Worm (Caenorhabditis elegans) whole organism, L4 larva: ENCODE results near the gene unc-70.

Source experiments
- T20F7.1 ChIP-seq: fragments of 200-800 bp; sonication (Bioruptor generic); optimal IDR thresholded peaks from 2 replicates; lab custom pipeline; 2018; ENCODE audit warnings: mild to moderate bottlenecking, missing genetic modification characterization, missing compliant biosample characterization
- aly-2 ChIP-seq: sonication (generic microtip); optimal IDR thresholded peaks from 2 replicates; lab custom pipeline; 2018; ENCODE audit warnings: missing biosample characterization, missing genetic modification characterization
- ceh-28 ChIP-seq: fragments of 150-350 bp; optimal IDR thresholded peaks from 2 replicates; lab custom pipeline; 2014; ENCODE audit warnings: missing biosample characterization, missing genetic modification reagents, missing genetic modification characterization
- dve-1 ChIP-seq: sonication (generic microtip); optimal IDR thresholded peaks from 2 replicates; lab custom pipeline; 2017; ENCODE audit warnings: antibody characterized with exemption, mild to moderate bottlenecking, missing genetic modification characterization, missing compliant biosample characterization; ENCODE audit not compliant: insufficient read depth
- hif-1 ChIP-seq, 2 experiments: sonication (generic microtip); optimal IDR thresholded peaks; 2 replicates each; lab custom pipeline; 2016 to 2017; ENCODE audit warnings: missing compliant biosample characterization in 2 of 2, missing genetic modification characterization in 2 of 2, missing genetic modification reagents in 2 of 2, missing genotype in 2 of 2, mild to moderate bottlenecking in 1 of 2
- mdl-1 ChIP-seq, 2 experiments: fragments of 150-350 bp in 1 of 2; sonication (generic microtip) in 1 of 2; optimal IDR thresholded peaks; 2 replicates each; lab custom pipeline; 2014 to 2017; ENCODE audit warnings: missing biosample characterization in 2 of 2, missing genetic modification characterization in 2 of 2
- mep-1 ChIP-seq: fragments of 150-350 bp; sonication (generic microtip); optimal IDR thresholded peaks from 3 replicates; lab custom pipeline; 2014; ENCODE audit warnings: missing biosample characterization, missing genetic modification characterization
- pqm-1 ChIP-seq: sonication (generic microtip); optimal IDR thresholded peaks from 2 replicates; lab custom pipeline; 2017; ENCODE audit warnings: missing biosample characterization, missing genetic modification characterization
- snpc-4 ChIP-seq: fragments of 150-350 bp; optimal IDR thresholded peaks from 2 replicates; lab custom pipeline; 2014; ENCODE audit warnings: missing biosample characterization, missing genetic modification characterization
- unc-130 ChIP-seq: sonication (generic microtip); optimal IDR thresholded peaks from 2 replicates; lab custom pipeline; 2016; ENCODE audit warnings: missing genetic modification reagents, missing genetic modification characterization, missing compliant biosample characterization

DNA sequence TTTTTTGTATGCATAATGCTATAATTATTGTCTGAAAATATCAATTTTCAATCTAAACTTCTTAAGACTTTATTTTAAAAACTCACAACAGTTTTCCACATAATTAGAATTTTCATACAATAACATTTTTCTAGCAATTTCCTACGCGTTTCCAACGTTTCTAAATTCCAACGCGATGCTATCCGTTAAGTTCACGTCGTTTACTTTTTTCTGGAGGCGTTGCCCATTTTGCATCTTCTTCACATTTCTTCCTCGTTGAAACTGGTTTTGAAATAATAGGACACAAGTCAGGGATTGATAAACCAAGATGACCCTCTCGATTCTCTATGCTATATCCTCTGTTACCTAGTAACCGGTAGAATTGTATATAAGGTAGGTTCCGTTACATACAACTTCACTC lies 45.9 kb upstream of the unc-70 start, which contains the start of the genes T15B7.14 and col-143:
- TF ChIP-seq dve-1 (tag; lab: Kevin White, UChicago) (no peak), aly-2 (tag; lab: Kevin White, UChicago) (no peak), snpc-4 (tag; lab: Kevin White, UChicago) (no peak), T20F7.1 (GFP tag; lab: Kevin White, UChicago) (no peak), mep-1 (tag; lab: Kevin White, UChicago) (no peak), pqm-1 (no peak), ceh-28 (no peak), hif-1 (tag; optimal IDR thresholded peaks at IDR 0.05; lab: Kevin White, UChicago) (no peak), mdl-1 (tag; optimal IDR thresholded peaks at IDR 0.05; lab: Kevin White, UChicago) (no peak), unc-130 (GFP tag; lab: Kevin White, UChicago) (no peak)
